Worm (Caenorhabditis elegans): ENCODE measurements around the gene wrt-7.

wrt-7 gene

DNA sequence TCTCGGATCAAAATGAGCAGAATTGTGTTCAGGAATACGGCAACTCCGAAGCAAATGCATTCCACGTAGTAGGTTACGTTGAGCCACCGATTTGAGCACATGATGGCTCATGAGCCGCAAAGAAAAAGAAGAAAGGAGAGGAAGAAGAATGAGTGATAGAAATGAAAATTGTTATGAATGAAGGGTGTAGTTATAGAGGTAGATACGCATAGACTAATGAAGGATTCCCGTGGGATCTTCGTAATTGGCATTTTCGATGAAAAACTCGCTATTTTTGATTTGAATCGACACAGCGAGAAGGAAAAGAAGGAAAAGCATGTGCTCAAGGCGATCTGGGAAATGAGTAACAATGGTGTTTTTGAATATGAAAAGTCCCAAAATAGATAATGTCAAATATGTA is 43.4 kb downstream of the wrt-7 start, which contains the start of gene str-96 (continued):
- TF ChIP-seq dpff-1 (tag; optimal IDR thresholded peaks at IDR 0.05) (no peak), pha-4 (tag; optimal IDR thresholded peaks at IDR 0.05) (no peak)

DNA sequence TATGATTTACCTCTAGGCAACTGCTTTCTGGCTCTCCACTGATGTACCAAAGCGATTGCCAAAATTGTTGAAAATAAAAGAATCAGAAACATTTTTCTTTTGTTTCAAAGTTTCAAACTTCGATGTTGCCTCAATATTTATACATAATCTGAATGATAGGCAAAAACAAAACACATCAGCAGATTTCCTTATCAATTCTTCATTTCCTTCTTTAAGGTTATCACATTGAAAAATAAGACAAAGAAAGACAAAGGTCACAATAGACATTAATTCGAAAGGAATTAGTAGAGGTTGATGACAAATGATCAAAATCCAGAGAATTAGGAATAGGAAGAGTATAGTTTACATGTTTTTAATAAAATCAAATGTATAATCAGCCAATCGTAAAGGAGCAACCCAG is 46.3 kb downstream of the wrt-7 start, which contains the start of gene cyp-34A2:
cyp-34A2 (minus strand) TSS at position 101 of the 400 bp plus-strand sequence.
- no peak for TF ChIP-seq him-1 (tag; optimal IDR thresholded peaks at IDR 0.05)
- no peak for TF ChIP-seq F55B11.4 (tag; optimal IDR thresholded peaks at IDR 0.05; ENCODE audit: borderline replicate concordance, insufficient read depth)
- no peak for TF ChIP-seq nhr-179 (tag; optimal IDR thresholded peaks at IDR 0.05)
- TF ChIP-seq dpl-1 (GFP tag; optimal IDR thresholded peaks at IDR 0.05) = no peak

DNA sequence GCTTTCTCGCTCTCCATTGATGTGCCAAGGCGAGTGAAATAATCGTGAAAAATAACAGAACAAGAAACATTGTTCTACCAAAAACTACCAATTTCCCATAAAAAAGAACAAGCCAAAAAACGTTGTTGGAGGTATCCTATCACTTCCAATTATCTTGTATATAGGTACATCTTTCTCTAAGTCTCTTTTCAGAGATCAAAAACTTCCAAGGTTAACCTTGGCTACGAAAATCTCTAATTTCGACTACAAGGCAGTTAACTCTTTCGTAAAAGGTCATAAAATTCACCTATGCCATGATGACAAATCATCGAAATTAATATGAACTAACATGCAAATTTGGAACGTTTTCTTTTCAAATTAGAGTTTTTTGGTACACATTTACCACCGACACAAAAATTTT is 49.4 kb downstream of the wrt-7 start, which contains the start of gene cyp-34A1:
cyp-34A1 (minus strand) TSS at position 101 of the 400 bp plus-strand sequence.
- no peak for TF ChIP-seq ztf-22 (GFP tag; optimal IDR thresholded peaks at IDR 0.05)
- no peak for TF ChIP-seq egl-44 (GFP tag; IDR thresholded peaks at IDR 0.05)
- no peak for TF ChIP-seq pha-4 (tag; optimal IDR thresholded peaks at IDR 0.05)
- TF ChIP-seq athp-1 (tag; optimal IDR thresholded peaks at IDR 0.05) = no peak
- no peak for TF ChIP-seq fkh-3 (tag; optimal IDR thresholded peaks at IDR 0.05)
- TF ChIP-seq nhr-90 (tag; optimal IDR thresholded peaks at IDR 0.05) = no peak
- TF ChIP-seq dpl-1 (GFP tag; optimal IDR thresholded peaks at IDR 0.05) = no peak
- no peak for TF ChIP-seq die-1 (tag; optimal IDR thresholded peaks at IDR 0.05)
- no peak for TF ChIP-seq attf-6 (GFP tag; IDR thresholded peaks at IDR 0.05)
- no peak for TF ChIP-seq bed-2 (GFP tag; IDR thresholded peaks at IDR 0.05)
- no peak for TF ChIP-seq dpff-1 (tag; optimal IDR thresholded peaks at IDR 0.05)

DNA sequence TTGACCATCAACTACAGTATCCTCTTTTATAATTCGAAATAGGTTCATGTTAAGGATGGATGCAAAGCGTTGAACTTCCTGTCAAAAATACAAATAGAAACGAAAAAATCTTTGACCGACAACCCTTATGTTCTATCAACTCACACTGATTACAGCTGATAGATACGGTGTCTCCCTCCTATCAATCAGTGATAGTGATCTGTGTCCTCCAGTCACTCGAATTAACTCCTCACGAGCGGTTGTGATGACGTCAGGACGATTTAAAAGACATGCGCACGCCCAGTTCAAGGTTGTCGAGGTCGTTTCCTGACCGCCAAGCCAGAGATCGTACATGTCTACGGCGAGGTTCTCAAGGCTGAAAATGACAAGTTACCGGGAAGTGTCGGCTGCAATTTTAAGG is 51.3 kb downstream of the wrt-7 start:
- TF ChIP-seq atf-7 (tag; optimal IDR thresholded peaks at IDR 0.05) (peak; percentile 89), nhr-80 (tag; optimal IDR thresholded peaks at IDR 0.05) (peak; percentile 59), madf-3 (GFP tag; IDR thresholded peaks at IDR 0.05) (0 out of 2 replicates have a peak, but pooled peaks have one; percentile 7), akir-1 (GFP tag; optimal IDR thresholded peaks at IDR 0.05) (no peak), hrde-1 (tag; optimal IDR thresholded peaks at IDR 0.05; ENCODE audit: borderline replicate concordance) (no peak)
